Worm (Caenorhabditis elegans): ENCODE data around the gene Y58A7A.2.

The Y58A7A.2 gene

DNA sequence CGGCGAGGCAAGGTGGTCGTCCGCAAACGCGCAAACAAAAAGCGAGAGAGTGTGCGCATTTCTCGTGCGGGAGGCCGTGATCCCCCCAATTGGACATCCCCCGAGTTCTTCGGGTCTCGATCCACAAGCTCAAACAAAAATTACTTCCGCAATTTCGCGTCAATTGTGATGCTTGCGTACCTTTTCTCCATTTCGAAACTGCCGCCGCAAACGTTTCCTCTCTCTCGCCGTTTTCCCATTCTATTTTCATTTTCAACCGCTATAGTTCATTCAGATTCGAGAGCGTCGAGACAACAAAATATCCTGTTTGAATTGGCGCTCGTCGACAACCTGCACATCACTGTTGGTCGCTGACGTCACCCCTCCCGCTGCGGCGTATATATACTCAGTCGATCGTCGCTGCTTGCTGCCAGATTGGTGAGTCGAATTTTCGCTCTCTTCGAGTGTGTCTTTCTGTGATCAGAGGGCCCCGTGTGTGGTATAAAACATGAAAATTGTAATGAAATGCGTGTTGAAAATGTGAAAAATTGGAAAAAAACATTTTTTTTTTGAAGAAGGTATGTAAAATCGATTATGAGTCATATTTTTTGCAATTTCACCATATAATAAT is 22.5 kb downstream of the Y58A7A.2 start, which contains the start of the genes pqn-51 and K11D12.14 (continued):
- TF ChIP-seq zip-4 (GFP tag; optimal IDR thresholded peaks at IDR 0.05) (peak; percentile 90), C34B4.2 (tag; optimal IDR thresholded peaks at IDR 0.05) (peak; percentile 51), nhr-28 (tag; optimal IDR thresholded peaks at IDR 0.05) (no peak), unc-98 (GFP tag; IDR thresholded peaks at IDR 0.05) (peak; percentile 84), C04F5.9 (tag; optimal IDR thresholded peaks at IDR 0.05) (peak; percentile 78)

DNA sequence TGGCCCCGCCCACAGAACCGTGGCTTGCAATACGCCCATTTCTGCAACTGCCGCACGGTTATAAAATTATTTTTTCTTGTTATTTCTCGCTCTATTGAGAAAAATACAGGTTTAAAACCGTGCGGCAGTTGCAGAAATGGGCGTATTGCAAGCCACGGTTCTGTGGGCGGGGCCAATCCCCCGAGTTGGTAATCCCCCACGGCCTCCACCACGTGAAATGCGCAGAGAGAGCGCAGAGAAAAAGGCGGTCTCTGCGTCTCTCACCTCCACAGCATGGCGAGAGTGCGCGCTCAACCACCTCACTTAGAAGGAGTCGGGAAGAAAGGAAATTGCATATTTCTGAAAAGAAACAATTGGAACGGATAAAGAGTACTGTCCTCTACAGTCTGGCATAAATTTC is 24.8 kb downstream of the Y58A7A.2 start:
- TF ChIP-seq nhr-47 (tag; optimal IDR thresholded peaks at IDR 0.05) (peak; percentile 48), ceh-88 (GFP tag; IDR thresholded peaks at IDR 0.05) (peak; percentile 68), efl-1 (optimal IDR thresholded peaks at IDR 0.05) (peak in 1 of 2 experiments; percentile 4), efl-1 (GFP tag; optimal IDR thresholded peaks at IDR 0.05 in 1 of 2) (peak in 1 of 2 experiments; percentile 53), grh-1 (GFP tag; IDR thresholded peaks at IDR 0.05) (peak; percentile 93), tbx-2 (tag; optimal IDR thresholded peaks at IDR 0.05) (peak; percentile 10), rnt-1 (tag; optimal IDR thresholded peaks at IDR 0.05) (peak; percentile 59), mab-9 (GFP tag; IDR thresholded peaks at IDR 0.05) (peak; percentile 90), unc-98 (GFP tag; IDR thresholded peaks at IDR 0.05) (peak; percentile 75), isw-1 (GFP tag; IDR thresholded peaks at IDR 0.05) (peak; percentile 80), nhr-71 (tag; optimal IDR thresholded peaks at IDR 0.05) (peak; percentile 45), nhr-19 (GFP tag; conservative IDR thresholded peaks at IDR 0.05) (peak; percentile 93)

DNA sequence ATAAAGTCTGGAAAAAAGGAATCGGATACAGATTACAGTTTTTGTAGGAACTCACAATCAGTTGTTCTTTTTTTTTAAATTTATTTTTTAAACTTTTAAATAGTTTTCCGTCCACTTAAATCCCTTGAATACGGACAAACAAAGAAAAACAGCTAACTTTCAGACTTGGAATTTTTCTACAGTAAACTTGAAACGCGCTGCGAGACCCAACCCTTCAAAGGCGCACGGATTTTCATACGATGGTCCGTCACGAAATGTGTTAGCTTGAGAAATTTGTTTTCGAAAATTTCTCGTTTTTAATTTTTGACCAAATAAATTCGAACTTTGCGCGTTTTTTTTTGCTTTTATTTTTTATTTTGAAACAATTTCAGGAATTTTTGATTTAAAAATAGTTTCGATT is 25.4 kb downstream of the Y58A7A.2 start:
- no peak for TF ChIP-seq ces-1 (GFP tag; optimal IDR thresholded peaks at IDR 0.05)
- TF ChIP-seq sox-4 (tag; optimal IDR thresholded peaks at IDR 0.05) = no peak
- no peak for TF ChIP-seq nhr-28 (tag; optimal IDR thresholded peaks at IDR 0.05)
- no peak for TF ChIP-seq nhr-12 (tag; optimal IDR thresholded peaks at IDR 0.05)

DNA sequence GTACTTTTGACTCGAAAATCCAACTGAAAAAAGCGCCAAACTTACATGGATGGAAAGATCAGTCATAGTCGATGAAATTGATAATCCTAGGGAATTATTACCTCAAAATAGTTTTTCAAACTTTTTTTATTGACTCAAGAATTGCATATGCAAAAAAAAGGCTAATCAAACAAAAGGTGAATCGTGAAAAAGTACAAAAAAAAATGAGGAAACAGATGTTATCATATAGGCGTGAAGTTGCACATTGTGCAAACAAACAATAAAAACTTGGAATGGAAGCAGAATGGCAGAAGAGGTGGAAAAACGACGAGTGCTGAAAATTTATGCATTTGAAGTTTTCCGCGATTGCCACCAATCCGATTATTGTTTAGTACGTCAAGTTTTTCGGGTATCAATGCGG is 25.9 kb downstream of the Y58A7A.2 start, which contains the start of gene exc-14:
exc-14 (minus strand) TSS at position 101 of the 400 bp plus-strand sequence.
- TF ChIP-seq ces-1 (GFP tag; optimal IDR thresholded peaks at IDR 0.05) (no peak), efl-1 (optimal IDR thresholded peaks at IDR 0.05) (no peak), efl-1 (GFP tag; optimal IDR thresholded peaks at IDR 0.05 in 1 of 2) (no peak), ceh-82 (tag; optimal IDR thresholded peaks at IDR 0.05) (no peak), lir-3 (tag; optimal IDR thresholded peaks at IDR 0.05; ENCODE audit: poor library complexity) (no peak), lsy-2 (tag; optimal IDR thresholded peaks at IDR 0.05) (no peak), nhr-71 (tag; optimal IDR thresholded peaks at IDR 0.05) (no peak), dpl-1 (GFP tag; optimal IDR thresholded peaks at IDR 0.05) (no peak), ceh-8 (GFP tag; optimal IDR thresholded peaks at IDR 0.05) (no peak), fkh-8 (tag; optimal IDR thresholded peaks at IDR 0.05) (no peak), zip-4 (GFP tag; optimal IDR thresholded peaks at IDR 0.05) (no peak), unc-130 (tag; optimal IDR thresholded peaks at IDR 0.05) (no peak)

DNA sequence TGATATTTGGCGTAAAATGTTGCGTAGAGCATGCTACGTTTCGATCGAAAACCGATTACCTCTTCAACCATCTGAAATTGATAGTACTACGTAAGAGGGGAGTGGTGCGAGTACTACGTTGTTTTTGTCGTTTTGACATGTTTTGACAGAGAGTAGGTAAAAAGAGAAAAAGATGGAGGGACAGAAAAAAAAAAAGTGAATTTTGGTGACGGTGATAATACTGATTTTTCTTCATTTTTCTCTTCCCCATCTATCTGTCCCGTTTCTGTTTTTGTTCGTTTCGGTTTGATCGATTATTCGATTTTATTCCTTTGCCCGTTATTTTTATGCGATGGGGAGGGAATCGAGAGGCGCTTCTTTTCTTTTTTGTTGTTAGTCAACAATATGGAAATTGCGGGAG is 31.1 kb downstream of the Y58A7A.2 start, which contains the start of gene K11D12.8:
K11D12.8 (minus strand) TSS at position 77 of the 400 bp plus-strand sequence.
- no peak for TF ChIP-seq fkh-4 (tag; optimal IDR thresholded peaks at IDR 0.05; ENCODE audit: borderline replicate concordance)
- peak; percentile 71 for TF ChIP-seq blmp-1 (tag; optimal IDR thresholded peaks at IDR 0.05)

DNA sequence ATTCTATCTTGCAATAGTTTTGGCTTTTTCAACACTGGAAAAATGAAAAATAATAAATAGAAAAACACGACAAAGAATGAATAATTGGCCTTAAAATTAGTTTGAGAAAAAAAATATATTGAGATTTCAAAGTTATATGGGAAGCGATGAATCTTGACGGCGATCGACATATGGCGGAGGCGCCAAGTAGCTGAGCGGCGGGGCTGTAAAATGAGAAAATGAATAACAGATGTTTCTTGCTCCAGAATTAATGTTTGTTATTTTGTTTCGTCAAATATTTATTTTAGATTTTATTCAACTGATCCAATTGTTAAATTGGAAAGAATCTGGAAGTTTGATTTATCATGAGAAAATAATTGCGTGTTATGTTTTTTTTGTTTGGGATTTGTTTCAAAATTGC is 32.4 kb downstream of the Y58A7A.2 start, which contains the start of gene K11D12.11:
K11D12.11 (minus strand) TSS at position 42 of the 400 bp plus-strand sequence.
- TF ChIP-seq fkh-4 (tag; optimal IDR thresholded peaks at IDR 0.05; ENCODE audit: borderline replicate concordance) = peak; percentile 83
- TF ChIP-seq sptf-1 (tag; optimal IDR thresholded peaks at IDR 0.05) = no peak
- TF ChIP-seq lin-14 (GFP tag; optimal IDR thresholded peaks at IDR 0.05) = no peak
- peak; percentile 97 for TF ChIP-seq dsc-1 (tag; optimal IDR thresholded peaks at IDR 0.05)
